Fruit fly (Drosophila melanogaster) whole organism, adult: ENCODE results near the gene Ran-like.

Source experiments
- CG1620 ChIP-seq: fragments of 200-800 bp; sonication (Bioruptor generic); optimal IDR thresholded peaks from 2 replicates; lab custom pipeline; 2016; ENCODE audit warnings: missing biosample characterization, missing genetic modification characterization
- CG5204 ChIP-seq: fragments of 200-800 bp; sonication (Bioruptor generic); optimal IDR thresholded peaks from 2 replicates; lab custom pipeline; 2016; ENCODE audit warnings: missing biosample characterization, missing genetic modification characterization
- CG7045 ChIP-seq: fragments of 200-800 bp; sonication (Bioruptor generic); optimal IDR thresholded peaks from 2 replicates; lab custom pipeline; 2017; ENCODE audit warnings: missing biosample characterization, mild to moderate bottlenecking, missing genetic modification characterization
- CG7101 ChIP-seq: fragments of 200-800 bp; sonication (Bioruptor generic); optimal IDR thresholded peaks from 2 replicates; lab custom pipeline; 2018; ENCODE audit warnings: missing biosample characterization, mild to moderate bottlenecking, missing genetic modification characterization, moderate library complexity
- Clk ChIP-seq: fragments of 200-800 bp; sonication (Bioruptor generic); optimal IDR thresholded peaks from 2 replicates; lab custom pipeline; 2017; ENCODE audit warnings: missing biosample characterization, missing genetic modification characterization
- Mnt ChIP-seq: fragments of 200-800 bp; sonication (Bioruptor generic); optimal IDR thresholded peaks from 2 replicates; lab custom pipeline; 2016; ENCODE audit warnings: missing biosample characterization, mild to moderate bottlenecking, missing genetic modification characterization
- bab1 ChIP-seq: fragments of 200-800 bp; sonication (Bioruptor generic); optimal IDR thresholded peaks from 3 replicates; lab custom pipeline; 2019; ENCODE audit warnings: missing biosample characterization, mild to moderate bottlenecking, missing genetic modification characterization, moderate library complexity
- cnc ChIP-seq, 2 experiments: fragments of >200 bp; optimal IDR thresholded peaks; 2 replicates each; lab custom pipeline; 2017
- kay ChIP-seq: fragments of 200-800 bp; sonication (Bioruptor generic); peaks from one replicate; lab custom pipeline; 2016; ENCODE audit warnings: missing biosample characterization, missing genetic modification characterization, borderline replicate concordance
- pad ChIP-seq: fragments of 200-800 bp; sonication (Bioruptor generic); optimal IDR thresholded peaks from 3 replicates; lab custom pipeline; 2017; ENCODE audit warnings: missing biosample characterization, missing genetic modification characterization, mild to moderate bottlenecking, moderate library complexity, missing genetic modification reagents
- tj ChIP-seq: fragments of 200-800 bp; sonication (Bioruptor generic); optimal IDR thresholded peaks from 3 replicates; lab custom pipeline; 2017; ENCODE audit warnings: missing biosample characterization, mild to moderate bottlenecking, missing genetic modification characterization, moderate library complexity

dm6 chr3L:15504687-15505086 lies 19.5 kb upstream of the Ran-like start, which contains the start of gene CG7857:
- TF ChIP-seq pad (GFP tag; lab: Kevin White, UChicago) (no peak), CG5204 (GFP tag; lab: Kevin White, UChicago) (no peak), tj (GFP tag; lab: Kevin White, UChicago) (no peak), CG7045 (no peak), kay (no peak), Mnt (no peak), CG7101 (no peak), bab1 (GFP tag; lab: Kevin White, UChicago) (no peak), Clk (GFP tag; lab: Kevin White, UChicago) (no peak), cnc (optimal IDR thresholded peaks at IDR 0.05; lab: Kevin White, UChicago) (no peak), CG1620 (GFP tag; lab: Kevin White, UChicago) (no peak)
